Worm (Caenorhabditis elegans) whole organism, L2 larva: ENCODE measurements around the gene lgc-17.
A peak's percentile ranks its signal among the peaks of the same experiment; 100 is the strongest.

ENCODE experiments used
- C34F6.9 ChIP-seq: fragments of 150-350 bp; optimal IDR thresholded peaks from 2 replicates; lab custom pipeline; 2014; ENCODE audit warnings: missing biosample characterization, missing genetic modification characterization
- F13H6.1 ChIP-seq: sonication (generic microtip); optimal IDR thresholded peaks from 2 replicates; lab custom pipeline; 2016; ENCODE audit warnings: missing genetic modification characterization, missing compliant biosample characterization
- R02D3.7 ChIP-seq: fragments of 150-350 bp; optimal IDR thresholded peaks from 2 replicates; lab custom pipeline; 2014; ENCODE audit warnings: missing biosample characterization, missing genetic modification characterization
- Y55F3AM.14 ChIP-seq: fragments of 200-800 bp; sonication (Bioruptor generic); optimal IDR thresholded peaks from 2 replicates; lab custom pipeline; 2018; ENCODE audit warnings: mild to moderate bottlenecking, missing genetic modification characterization, missing compliant biosample characterization
- ZK546.5 ChIP-seq: sonication (generic microtip); optimal IDR thresholded peaks from 2 replicates; lab custom pipeline; 2017; ENCODE audit warnings: missing biosample characterization, missing genetic modification characterization
- alr-1 ChIP-seq: fragments of 150-350 bp; optimal IDR thresholded peaks from 2 replicates; lab custom pipeline; 2014; ENCODE audit warnings: missing biosample characterization, missing genetic modification characterization
- aly-2 ChIP-seq: fragments of 150-350 bp; optimal IDR thresholded peaks from 2 replicates; lab custom pipeline; 2014; ENCODE audit warnings: missing biosample characterization, missing genetic modification characterization
- ama-1 ChIP-seq: fragments of 150-350 bp; optimal IDR thresholded peaks from 2 replicates; lab custom pipeline; 2018; ENCODE audit warnings: inconsistent platforms
- ceh-16 ChIP-seq: fragments of 150-350 bp; optimal IDR thresholded peaks from 2 replicates; lab custom pipeline; 2014; ENCODE audit warnings: missing biosample characterization, missing genetic modification characterization
- crh-2 ChIP-seq: sonication (generic microtip); optimal IDR thresholded peaks from 2 replicates; lab custom pipeline; 2017; ENCODE audit warnings: missing biosample characterization, missing genetic modification characterization
- dmd-4 ChIP-seq: sonication (generic microtip); optimal IDR thresholded peaks from 2 replicates; lab custom pipeline; 2017; ENCODE audit warnings: missing biosample characterization, missing genetic modification characterization
- egl-27 ChIP-seq: sonication (generic microtip); optimal IDR thresholded peaks from 3 replicates; lab custom pipeline; 2017; ENCODE audit warnings: missing biosample characterization, missing genetic modification reagents, missing genetic modification characterization
- elt-1 ChIP-seq: fragments of 150-350 bp; optimal IDR thresholded peaks from 2 replicates; lab custom pipeline; 2014; ENCODE audit warnings: missing biosample characterization, missing genetic modification characterization
- elt-3 ChIP-seq: sonication (generic microtip); optimal IDR thresholded peaks from 2 replicates; lab custom pipeline; 2017; ENCODE audit warnings: missing biosample characterization, missing genetic modification characterization
- fos-1 ChIP-seq: fragments of 150-350 bp; optimal IDR thresholded peaks from 2 replicates; lab custom pipeline; 2014; ENCODE audit warnings: missing biosample characterization, missing genetic modification characterization
- gmeb-1 ChIP-seq: fragments of 150-350 bp; optimal IDR thresholded peaks from 2 replicates; lab custom pipeline; 2014; ENCODE audit warnings: missing biosample characterization, missing genetic modification characterization
- lin-11 ChIP-seq: fragments of 150-350 bp; sonication (generic microtip); optimal IDR thresholded peaks from 2 replicates; lab custom pipeline; 2014; ENCODE audit warnings: missing biosample characterization, missing genetic modification characterization, inconsistent platforms, mixed read lengths
- lin-13 ChIP-seq: fragments of 150-350 bp; optimal IDR thresholded peaks from 2 replicates; lab custom pipeline; 2014; ENCODE audit warnings: missing biosample characterization, missing genetic modification reagents, missing genetic modification characterization
- lin-39 ChIP-seq: fragments of 150-350 bp; optimal IDR thresholded peaks from 2 replicates; lab custom pipeline; 2014; ENCODE audit warnings: missing biosample characterization, missing genetic modification reagents, missing genetic modification characterization
- lsy-2 ChIP-seq, 2 experiments: fragments of 150-350 bp in 1 of 2; sonication (generic microtip) in 1 of 2; optimal IDR thresholded peaks; 2 replicates each; lab custom pipeline; 2014 to 2017; ENCODE audit warnings: missing biosample characterization in 2 of 2, missing genetic modification characterization in 2 of 2
- mab-5 ChIP-seq: fragments of 150-350 bp; optimal IDR thresholded peaks from 2 replicates; lab custom pipeline; 2014; ENCODE audit warnings: missing biosample characterization, missing genetic modification characterization
- mbf-1 ChIP-seq: sonication (generic microtip); optimal IDR thresholded peaks from 2 replicates; lab custom pipeline; 2017; ENCODE audit warnings: missing biosample characterization, missing genetic modification characterization
- mdl-1 ChIP-seq, 2 experiments: fragments of 150-350 bp in 1 of 2; sonication (generic microtip) in 1 of 2; optimal IDR thresholded peaks; 2 replicates each; lab custom pipeline; 2017; ENCODE audit warnings: missing biosample characterization in 2 of 2, missing genetic modification characterization in 2 of 2
- nhr-10 ChIP-seq: sonication (generic microtip); optimal IDR thresholded peaks from 2 replicates; lab custom pipeline; 2017; ENCODE audit warnings: missing biosample characterization, missing genetic modification characterization
- nhr-11 ChIP-seq: fragments of 150-350 bp; optimal IDR thresholded peaks from 2 replicates; lab custom pipeline; 2014; ENCODE audit warnings: missing biosample characterization, missing genetic modification characterization
- nhr-12 ChIP-seq: fragments of 150-350 bp; optimal IDR thresholded peaks from 2 replicates; lab custom pipeline; 2014; ENCODE audit warnings: missing biosample characterization, missing genetic modification characterization
- nhr-129 ChIP-seq: fragments of 150-350 bp; optimal IDR thresholded peaks from 2 replicates; lab custom pipeline; 2014; ENCODE audit warnings: missing biosample characterization, missing genetic modification characterization
- nhr-21 ChIP-seq: fragments of 150-350 bp; optimal IDR thresholded peaks from 2 replicates; lab custom pipeline; 2014; ENCODE audit warnings: missing biosample characterization, missing genetic modification characterization
- nhr-237 ChIP-seq: fragments of 150-350 bp; optimal IDR thresholded peaks from 2 replicates; lab custom pipeline; 2014; ENCODE audit warnings: missing biosample characterization, missing genetic modification characterization
- nhr-6 ChIP-seq: fragments of 150-350 bp; optimal IDR thresholded peaks from 2 replicates; lab custom pipeline; 2014; ENCODE audit warnings: missing biosample characterization, missing genetic modification characterization
- peb-1 ChIP-seq: fragments of 150-350 bp; optimal IDR thresholded peaks from 2 replicates; lab custom pipeline; 2014; ENCODE audit warnings: missing biosample characterization, missing genetic modification characterization
- sem-4 ChIP-seq: fragments of 150-350 bp; optimal IDR thresholded peaks from 2 replicates; lab custom pipeline; 2014; ENCODE audit warnings: missing biosample characterization, missing genetic modification reagents, missing genetic modification characterization
- skn-1 ChIP-seq: sonication (generic microtip); optimal IDR thresholded peaks from 2 replicates; lab custom pipeline; 2017; ENCODE audit warnings: missing biosample characterization, missing genetic modification characterization
- sma-3 ChIP-seq: sonication (generic microtip); optimal IDR thresholded peaks from 2 replicates; lab custom pipeline; 2016; ENCODE audit warnings: missing genetic modification reagents, missing genetic modification characterization, missing compliant biosample characterization
- sma-9 ChIP-seq, 2 experiments: fragments of 150-350 bp in 1 of 2; sonication (generic microtip) in 1 of 2; optimal IDR thresholded peaks; 2 replicates each; lab custom pipeline; 2014 to 2016; ENCODE audit warnings: missing genetic modification characterization in 2 of 2, mild to moderate bottlenecking in 1 of 2, missing biosample characterization in 1 of 2, missing compliant biosample characterization in 1 of 2, missing genetic modification reagents in 1 of 2, moderate library complexity in 1 of 2
- unc-39 ChIP-seq: fragments of 150-350 bp; optimal IDR thresholded peaks from 2 replicates; lab custom pipeline; 2014; ENCODE audit warnings: missing biosample characterization, missing genetic modification characterization
- unc-55 ChIP-seq: fragments of 150-350 bp; sonication (generic microtip); optimal IDR thresholded peaks from 3 replicates; lab custom pipeline; 2014; ENCODE audit warnings: missing biosample characterization, missing genetic modification reagents, missing genetic modification characterization
- unc-62 ChIP-seq: fragments of 150-350 bp; optimal IDR thresholded peaks from 2 replicates; lab custom pipeline; 2014; ENCODE audit warnings: missing biosample characterization, missing genetic modification reagents, missing genetic modification characterization
- zag-1 ChIP-seq: fragments of 150-350 bp; optimal IDR thresholded peaks from 2 replicates; lab custom pipeline; 2014; ENCODE audit warnings: missing biosample characterization, missing genetic modification characterization
- ztf-1 ChIP-seq: fragments of 200-800 bp; sonication (Bioruptor generic); conservative IDR thresholded peaks from 2 replicates; pipeline ENCODE4 v1.3.6; 2022; ENCODE audit warnings: missing genetic modification characterization, missing compliant biosample characterization
- ztf-11 ChIP-seq: sonication (generic microtip); optimal IDR thresholded peaks from 2 replicates; lab custom pipeline; 2017; ENCODE audit warnings: missing biosample characterization, missing genetic modification characterization
- ztf-4 ChIP-seq: fragments of 150-350 bp; optimal IDR thresholded peaks from 2 replicates; lab custom pipeline; 2014; ENCODE audit warnings: missing biosample characterization, missing genetic modification characterization

The lgc-17 gene

ce11 chrX:12123152-12123551 is 1.8 kb downstream of the lgc-17 start, which contains the start of gene T01H10.11:
TSS of gene T01H10.11 (plus strand) at chrX:12123452.
- no peak for TF ChIP-seq skn-1
- TF ChIP-seq ceh-16 (tag; lab: Kevin White, UChicago): no peak
- no peak for TF ChIP-seq lin-39 (tag; lab: Kevin White, UChicago)
- TF ChIP-seq nhr-10 (tag; lab: Kevin White, UChicago): no peak
- TF ChIP-seq R02D3.7 (tag; lab: Kevin White, UChicago): no peak
- TF ChIP-seq sma-9 (GFP tag; optimal IDR thresholded peaks at IDR 0.05; lab: Kevin White, UChicago): no peak
- no peak for TF ChIP-seq sma-9 (tag; optimal IDR thresholded peaks at IDR 0.05; lab: Kevin White, UChicago)
- no peak for TF ChIP-seq fos-1
- no peak for TF ChIP-seq nhr-237 (tag; lab: Kevin White, UChicago)
- no peak for TF ChIP-seq dmd-4 (tag; lab: Kevin White, UChicago)
- TF ChIP-seq sma-3: no peak
- TF ChIP-seq nhr-21 (tag; lab: Kevin White, UChicago): no peak
- no peak for TF ChIP-seq ama-1 (lab: Kevin White, UChicago)
- TF ChIP-seq ZK546.5: no peak
- TF ChIP-seq ztf-11: no peak
- TF ChIP-seq mbf-1 (tag; lab: Kevin White, UChicago): no peak
- no peak for TF ChIP-seq unc-55 (GFP tag; lab: Kevin White, UChicago)
- TF ChIP-seq, all 48 proteins: peak for 0

DNA sequence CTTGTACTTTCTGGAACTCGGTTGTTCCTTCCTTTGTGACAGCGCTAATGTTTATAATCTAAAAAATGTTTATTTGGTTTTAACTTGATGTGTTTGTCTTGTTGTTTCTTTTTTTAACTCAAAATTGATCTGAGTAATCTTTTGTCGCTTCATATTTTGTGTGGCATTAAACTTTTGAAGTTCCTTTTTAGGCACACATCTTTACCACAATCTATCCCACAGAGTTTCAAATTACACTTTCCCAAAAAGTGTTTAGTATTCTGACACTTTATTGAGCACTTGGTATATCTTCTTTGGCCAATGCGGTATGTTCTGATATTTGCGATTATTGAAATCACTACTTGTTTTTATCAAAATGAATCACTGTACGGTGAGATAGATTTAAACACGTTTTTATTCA is 3.9 kb downstream of the lgc-17 start, which contains the start of gene lgc-18:
TSS of gene lgc-18 (plus strand) at position 301 of the 400 bp plus-strand sequence.
- TF ChIP-seq nhr-237 (tag; lab: Kevin White, UChicago): no peak

DNA sequence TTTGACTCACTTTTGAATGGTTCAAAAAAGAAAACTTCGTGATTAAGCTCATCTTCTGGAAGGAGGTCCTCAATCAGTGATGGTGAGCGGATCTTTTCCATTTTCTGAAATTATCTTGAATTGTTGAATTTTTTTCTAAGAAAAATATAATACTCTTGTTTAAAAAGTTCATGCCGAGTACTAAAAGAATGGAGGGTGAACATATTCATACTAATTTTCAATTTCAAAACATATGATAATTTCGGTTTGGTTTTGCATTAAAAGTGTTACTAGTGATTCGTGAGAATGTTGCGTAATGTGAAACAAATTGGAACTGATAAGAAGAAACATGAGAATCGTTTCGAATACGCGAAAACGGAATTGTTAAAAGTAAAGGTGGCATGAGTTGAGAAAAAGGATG is 19.7 kb downstream of the lgc-17 start, which contains the start of gene lyst-1:
TSS of gene lyst-1 (minus strand) at position 101 of the 400 bp plus-strand sequence.
- no peak for TF ChIP-seq ceh-16 (tag; lab: Kevin White, UChicago)
- TF ChIP-seq lin-13 (GFP tag; lab: Kevin White, UChicago): no peak
- no peak for TF ChIP-seq elt-1
- TF ChIP-seq zag-1 (tag; lab: Kevin White, UChicago): no peak
- TF ChIP-seq ztf-4: no peak
- no peak for TF ChIP-seq crh-2 (tag; lab: Kevin White, UChicago)
- peak; percentile 14 for TF ChIP-seq fos-1
- no peak for TF ChIP-seq aly-2 (tag; lab: Kevin White, UChicago)
- no peak for TF ChIP-seq nhr-6 (tag; lab: Kevin White, UChicago)

DNA sequence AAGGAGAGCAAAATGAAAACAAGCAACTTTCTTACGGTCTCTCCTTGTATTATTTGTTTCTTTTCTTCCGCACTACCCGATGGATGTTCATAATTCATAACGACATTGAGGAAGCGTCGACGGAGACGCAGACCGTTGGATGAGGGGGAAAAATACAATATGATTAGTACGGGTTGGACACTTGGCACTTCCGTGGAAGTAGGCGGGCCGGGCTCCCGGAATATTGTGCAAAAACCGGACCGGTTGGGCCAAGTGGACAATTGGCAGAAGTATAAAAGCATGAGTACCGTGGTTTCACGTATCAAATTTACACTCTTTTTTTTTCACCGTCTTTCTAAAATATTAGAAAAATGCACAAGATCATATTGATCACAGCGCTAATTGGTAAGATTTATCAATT is 21.2 kb downstream of the lgc-17 start, which contains the start of gene M153.3:
TSS of gene M153.3 (plus strand) at position 301 of the 400 bp plus-strand sequence.
- TF ChIP-seq lin-13 (GFP tag; lab: Kevin White, UChicago) (no peak), aly-2 (tag; lab: Kevin White, UChicago) (no peak), ztf-1 (GFP tag; lab: Robert Waterston, UW) (no peak), fos-1 (no peak), ZK546.5 (no peak), C34F6.9 (tag; lab: Kevin White, UChicago) (no peak), peb-1 (no peak), dmd-4 (tag; lab: Kevin White, UChicago) (no peak), lsy-2 (tag; optimal IDR thresholded peaks at IDR 0.05; lab: Kevin White, UChicago) (no peak), nhr-12 (tag; lab: Kevin White, UChicago) (no peak), elt-3 (no peak), crh-2 (tag; lab: Kevin White, UChicago) (no peak), unc-55 (GFP tag; lab: Kevin White, UChicago) (no peak), zag-1 (tag; lab: Kevin White, UChicago) (no peak), alr-1 (tag; lab: Kevin White, UChicago) (no peak), mab-5 (tag; lab: Kevin White, UChicago) (no peak), lin-11 (tag; lab: Kevin White, UChicago) (no peak), F13H6.1 (tag; lab: Kevin White, UChicago) (no peak), elt-1 (no peak)

DNA sequence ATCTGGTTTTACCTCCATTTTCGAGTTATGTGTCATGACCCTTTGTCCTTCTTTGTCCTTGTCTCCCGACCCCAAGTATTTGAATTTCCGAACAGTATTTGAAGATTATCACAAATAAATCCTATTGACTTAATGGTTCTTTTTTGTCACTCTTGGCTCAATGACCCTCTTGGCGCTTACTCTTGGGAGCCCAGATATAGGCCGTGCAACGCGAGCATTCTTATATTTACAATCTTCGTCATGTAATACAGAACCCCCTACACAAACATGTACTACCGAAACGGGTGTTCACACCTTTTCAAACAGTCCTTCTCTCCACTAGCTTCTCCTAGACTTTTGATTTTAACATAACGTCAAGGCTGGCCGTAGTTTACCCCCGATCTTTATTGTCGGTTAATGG is 22.3 kb downstream of the lgc-17 start, which contains the start of gene M153.5:
TSS of gene M153.5 (plus strand) at position 301 of the 400 bp plus-strand sequence.
- TF ChIP-seq egl-27 (tag; lab: Kevin White, UChicago) (no peak), R02D3.7 (tag; lab: Kevin White, UChicago) (no peak), sma-3 (no peak), lin-13 (GFP tag; lab: Kevin White, UChicago) (no peak), mbf-1 (tag; lab: Kevin White, UChicago) (no peak), sem-4 (no peak), nhr-6 (tag; lab: Kevin White, UChicago) (no peak), lin-39 (tag; lab: Kevin White, UChicago) (no peak), nhr-10 (tag; lab: Kevin White, UChicago) (no peak), ztf-1 (GFP tag; lab: Robert Waterston, UW) (no peak), nhr-11 (no peak), gmeb-1 (tag; lab: Kevin White, UChicago) (no peak), unc-39 (tag; lab: Kevin White, UChicago) (no peak), lsy-2 (tag; optimal IDR thresholded peaks at IDR 0.05; lab: Kevin White, UChicago) (no peak), Y55F3AM.14 (GFP tag; lab: Kevin White, UChicago) (no peak), ceh-16 (tag; lab: Kevin White, UChicago) (no peak), mdl-1 (tag; optimal IDR thresholded peaks at IDR 0.05; lab: Kevin White, UChicago) (no peak), unc-62 (no peak), nhr-129 (tag; lab: Kevin White, UChicago) (no peak), elt-1 (no peak)
- TF ChIP-seq, all 48 proteins: peak for 0
